Fruit fly (Drosophila melanogaster): ENCODE data around the gene CG11854.

Gene CG11854

DNA sequence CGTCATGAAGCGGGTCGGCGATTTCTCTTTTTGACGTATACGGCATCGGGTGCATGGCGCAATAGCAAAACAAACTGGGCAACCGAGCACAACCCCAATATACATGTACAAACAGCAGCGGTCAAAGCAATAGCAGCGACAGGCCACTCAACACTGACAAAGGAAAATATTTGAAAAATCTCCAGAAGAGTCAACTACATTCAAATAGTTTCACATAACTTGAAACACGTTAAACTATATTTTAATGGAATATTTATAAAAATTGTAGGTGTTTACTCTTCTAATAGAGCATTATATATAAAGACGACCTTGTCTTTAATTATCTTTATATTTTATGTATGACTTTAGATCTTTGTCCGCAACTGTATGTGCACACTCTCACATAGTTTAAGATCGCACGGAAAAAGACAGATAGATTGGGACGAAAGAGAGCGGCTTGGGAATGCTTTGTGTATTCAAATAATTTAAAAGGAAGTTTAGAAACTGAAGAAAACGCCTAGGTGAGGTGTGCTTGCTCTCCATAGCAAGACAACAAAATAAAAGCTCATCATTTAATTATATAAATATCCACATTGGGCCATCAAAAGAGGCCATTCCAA is 34.3 kb upstream of the CG11854 start (continued):
- TF ChIP-seq sob (GFP tag; IDR thresholded peaks at IDR 0.05) (peak; percentile 66), bab2 (GFP tag; optimal IDR thresholded peaks at IDR 0.05) (peak; percentile 47), NC2β (GFP tag; optimal IDR thresholded peaks at IDR 0.05) (no peak), Ets65A (GFP tag) (peak; percentile 93), jing (GFP tag; optimal IDR thresholded peaks at IDR 0.05) (peak; percentile 53), Poxn (GFP tag; IDR thresholded peaks at IDR 0.05) (no peak), CG12104 (GFP tag; optimal IDR thresholded peaks at IDR 0.05) (peak; percentile 67), CG10431 (GFP tag; optimal IDR thresholded peaks at IDR 0.05) (peak; percentile 41), CG30431 (GFP tag; optimal IDR thresholded peaks at IDR 0.05) (peak; percentile 29), grn (GFP tag; optimal IDR thresholded peaks at IDR 0.05) (peak; percentile 52), CG18619 (GFP tag; optimal IDR thresholded peaks at IDR 0.05) (peak; percentile 75), Doc2 (GFP tag; IDR thresholded peaks at IDR 0.05) (no peak), peb (GFP tag; IDR thresholded peaks at IDR 0.05) (peak; percentile 53), Hr78 (GFP tag; optimal IDR thresholded peaks at IDR 0.05) (peak in 1 of 2 experiments; percentile 58), BEAF-32 (GFP tag; optimal IDR thresholded peaks at IDR 0.05) (no peak), CG6689 (GFP tag; IDR thresholded peaks at IDR 0.05) (peak; percentile 82), hth (optimal IDR thresholded peaks at IDR 0.05) (no peak), CG11085 (GFP tag; IDR thresholded peaks at IDR 0.05) (no peak), gcm (GFP tag; optimal IDR thresholded peaks at IDR 0.05) (peak; percentile 79), H15 (GFP tag; IDR thresholded peaks at IDR 0.05) (peak; percentile 58; the same call in 2 of the 3 replicates), CG12391 (tag; optimal IDR thresholded peaks at IDR 0.05) (peak; percentile 84), CG11695 (GFP tag; IDR thresholded peaks at IDR 0.05) (peak; percentile 86), gt (GFP tag; IDR thresholded peaks at IDR 0.05) (no peak), Dbx (GFP tag; IDR thresholded peaks at IDR 0.05) (0 out of 3 replicates have a peak, but pooled peaks have one; percentile 10), jigr1 (GFP tag; IDR thresholded peaks at IDR 0.05) (no peak), Hr3 (GFP tag; optimal IDR thresholded peaks at IDR 0.05) (peak; percentile 57), mam (GFP tag; optimal IDR thresholded peaks at IDR 0.05) (peak; percentile 36), ind (GFP tag; optimal IDR thresholded peaks at IDR 0.05) (peak; percentile 59), Dref (GFP tag; IDR thresholded peaks at IDR 0.05) (no peak), lab (GFP tag; optimal IDR thresholded peaks at IDR 0.05) (peak; percentile 75), CG5953 (GFP tag; IDR thresholded peaks at IDR 0.05) (no peak), CG10462 (GFP tag; optimal IDR thresholded peaks at IDR 0.05) (peak; percentile 12), Rx (GFP tag; IDR thresholded peaks at IDR 0.05) (peak; percentile 64; the same call in 1 of the 2 replicates), CG17361 (GFP tag; IDR thresholded peaks at IDR 0.05) (peak; percentile 86), CG9727 (GFP tag; optimal IDR thresholded peaks at IDR 0.05) (peak; percentile 70), CG15696 (tag; optimal IDR thresholded peaks at IDR 0.05) (peak; percentile 64), Optix (GFP tag; IDR thresholded peaks at IDR 0.05) (peak; percentile 38; the same call in 1 of the 3 replicates), CG4328 (GFP tag; optimal IDR thresholded peaks at IDR 0.05) (peak; percentile 56), Fer2 (tag; optimal IDR thresholded peaks at IDR 0.05) (peak; percentile 19), CG14965 (GFP tag; optimal IDR thresholded peaks at IDR 0.05; ENCODE audit: borderline replicate concordance) (no peak), unpg (GFP tag; optimal IDR thresholded peaks at IDR 0.05) (peak; percentile 86), Opbp (GFP tag; IDR thresholded peaks at IDR 0.05; ENCODE audit: partially characterized antibody) (no peak), gro (GFP tag; optimal IDR thresholded peaks at IDR 0.05) (no peak), nmo (GFP tag; optimal IDR thresholded peaks at IDR 0.05) (peak; percentile 83), CG17328 (GFP tag; IDR thresholded peaks at IDR 0.05) (peak; percentile 70), tio (GFP tag; optimal IDR thresholded peaks at IDR 0.05) (peak; percentile 71), D19A (tag; optimal IDR thresholded peaks at IDR 0.05) (peak; percentile 77), Vsx1 (GFP tag; optimal IDR thresholded peaks at IDR 0.05) (peak; percentile 56), knrl (GFP tag; IDR thresholded peaks at IDR 0.05; ENCODE audit: partially characterized antibody) (no peak), Nf-YB (GFP tag; optimal IDR thresholded peaks at IDR 0.05) (peak; percentile 63)
